Worm (Caenorhabditis elegans) whole organism, mixed stage, embryonic: Measurements from ENCODE around the gene C01G6.2.

Source experiments
- M03D4.4 ChIP-seq: sonication (generic microtip); optimal IDR thresholded peaks from 2 replicates; lab custom pipeline; 2017; ENCODE audit warnings: mild to moderate bottlenecking, missing genetic modification characterization, missing compliant biosample characterization
- bed-3 ChIP-seq: fragments of 200-800 bp; sonication (Bioruptor generic); optimal IDR thresholded peaks from 3 replicates; lab custom pipeline; 2018; ENCODE audit warnings: mild to moderate bottlenecking, missing genetic modification characterization, moderate library complexity, missing compliant biosample characterization
- blmp-1 ChIP-seq: fragments of 150-350 bp; optimal IDR thresholded peaks from 2 replicates; lab custom pipeline; 2014; ENCODE audit warnings: missing biosample characterization, missing genetic modification characterization
- ceh-39 ChIP-seq: fragments of 150-350 bp; optimal IDR thresholded peaks from 2 replicates; lab custom pipeline; 2014; ENCODE audit warnings: missing biosample characterization, missing genetic modification characterization
- ceh-43 ChIP-seq: fragments of 200-800 bp; sonication (Bioruptor generic); optimal IDR thresholded peaks from 2 replicates; lab custom pipeline; 2018; ENCODE audit warnings: mild to moderate bottlenecking, missing genetic modification characterization, moderate library complexity, missing compliant biosample characterization
- ceh-83 ChIP-seq: fragments of 200-800 bp; sonication (Bioruptor generic); optimal IDR thresholded peaks from 2 replicates; lab custom pipeline; 2018; ENCODE audit warnings: mild to moderate bottlenecking, missing genetic modification characterization, missing compliant biosample characterization
- ces-1 ChIP-seq: fragments of 150-350 bp; optimal IDR thresholded peaks from 2 replicates; lab custom pipeline; 2014; ENCODE audit warnings: missing biosample characterization, missing genetic modification reagents, missing genetic modification characterization
- cnd-1 ChIP-seq: fragments of 200-800 bp; sonication (Bioruptor generic); optimal IDR thresholded peaks from 2 replicates; lab custom pipeline; 2018; ENCODE audit warnings: mild to moderate bottlenecking, missing genetic modification characterization, missing compliant biosample characterization
- drap-1 ChIP-seq: fragments of 200-800 bp; sonication (Bioruptor generic); optimal IDR thresholded peaks from 3 replicates; lab custom pipeline; 2018; ENCODE audit warnings: mild to moderate bottlenecking, missing genetic modification characterization, missing compliant biosample characterization
- elt-1 ChIP-seq: sonication (generic microtip); optimal IDR thresholded peaks from 2 replicates; lab custom pipeline; 2017; ENCODE audit warnings: missing genetic modification characterization, mild to moderate bottlenecking, missing compliant biosample characterization, antibody characterized with exemption, moderate library complexity, borderline replicate concordance; ENCODE audit not compliant: insufficient read depth
- elt-3 ChIP-seq: fragments of 150-350 bp; optimal IDR thresholded peaks from 2 replicates; lab custom pipeline; 2014; ENCODE audit warnings: missing biosample characterization, missing genetic modification characterization
- flh-1 ChIP-seq: fragments of 200-800 bp; sonication (Bioruptor generic); optimal IDR thresholded peaks from 2 replicates; lab custom pipeline; 2018; ENCODE audit warnings: mild to moderate bottlenecking, missing genetic modification characterization, moderate library complexity, missing compliant biosample characterization
- ham-2 ChIP-seq: fragments of 200-800 bp; sonication (Bioruptor generic); optimal IDR thresholded peaks from 2 replicates; lab custom pipeline; 2018; ENCODE audit warnings: mild to moderate bottlenecking, missing genetic modification characterization, missing compliant biosample characterization
- hlh-1 ChIP-seq: fragments of 150-350 bp; optimal IDR thresholded peaks from 2 replicates; lab custom pipeline; 2014; ENCODE audit warnings: missing biosample characterization, missing genetic modification reagents, missing genetic modification characterization
- lin-13 ChIP-seq: fragments of 150-350 bp; optimal IDR thresholded peaks from 2 replicates; lab custom pipeline; 2014; ENCODE audit warnings: missing biosample characterization, missing genetic modification characterization
- lin-32 ChIP-seq: fragments of 200-800 bp; sonication (Bioruptor generic); optimal IDR thresholded peaks from 2 replicates; lab custom pipeline; 2018; ENCODE audit warnings: mild to moderate bottlenecking, missing genetic modification characterization, missing compliant biosample characterization
- lsy-2 ChIP-seq: fragments of 150-350 bp; optimal IDR thresholded peaks from 2 replicates; lab custom pipeline; 2014; ENCODE audit warnings: missing biosample characterization, missing genetic modification characterization
- mep-1 ChIP-seq: fragments of 150-350 bp; optimal IDR thresholded peaks from 2 replicates; lab custom pipeline; 2017; ENCODE audit warnings: missing biosample characterization, missing genetic modification reagents, missing genetic modification characterization, inconsistent platforms
- mls-2 ChIP-seq: sonication (generic microtip); optimal IDR thresholded peaks from 2 replicates; lab custom pipeline; 2016; ENCODE audit warnings: mild to moderate bottlenecking, missing genetic modification characterization, moderate library complexity, missing compliant biosample characterization
- nhr-2 ChIP-seq: fragments of 150-350 bp; optimal IDR thresholded peaks from 2 replicates; lab custom pipeline; 2014; ENCODE audit warnings: missing biosample characterization, missing genetic modification characterization
- nhr-237 ChIP-seq: fragments of 150-350 bp; optimal IDR thresholded peaks from 2 replicates; lab custom pipeline; 2014; ENCODE audit warnings: missing biosample characterization, missing genetic modification characterization
- nhr-28 ChIP-seq: fragments of 150-350 bp; optimal IDR thresholded peaks from 2 replicates; lab custom pipeline; 2014; ENCODE audit warnings: missing biosample characterization, missing genetic modification characterization
- nhr-76 ChIP-seq: sonication (generic microtip); optimal IDR thresholded peaks from 2 replicates; lab custom pipeline; 2017; ENCODE audit warnings: missing biosample characterization, missing genetic modification characterization
- pha-4 ChIP-seq: fragments of 150-350 bp; optimal IDR thresholded peaks from 2 replicates; lab custom pipeline; 2018; ENCODE audit warnings: missing biosample characterization, missing genetic modification reagents, missing genetic modification characterization
- sem-2 ChIP-seq: fragments of 200-800 bp; sonication (Bioruptor generic); optimal IDR thresholded peaks from 2 replicates; lab custom pipeline; 2018; ENCODE audit warnings: mild to moderate bottlenecking, missing genetic modification characterization, missing compliant biosample characterization
- snpc-4 ChIP-seq: fragments of 150-350 bp; optimal IDR thresholded peaks from 2 replicates; lab custom pipeline; 2014; ENCODE audit warnings: missing biosample characterization, missing genetic modification characterization
- sptf-1 ChIP-seq: sonication (generic microtip); optimal IDR thresholded peaks from 2 replicates; lab custom pipeline; 2017; ENCODE audit warnings: mild to moderate bottlenecking, missing genetic modification characterization, moderate library complexity, missing compliant biosample characterization
- tbx-8 ChIP-seq: fragments of 200-800 bp; sonication (Bioruptor generic); optimal IDR thresholded peaks from 2 replicates; lab custom pipeline; 2018; ENCODE audit warnings: mild to moderate bottlenecking, missing genetic modification characterization, moderate library complexity, missing compliant biosample characterization
- unc-120 ChIP-seq: sonication (generic microtip); optimal IDR thresholded peaks from 2 replicates; lab custom pipeline; 2017; ENCODE audit warnings: missing genetic modification characterization, missing compliant biosample characterization; ENCODE audit not compliant: poor library complexity, severe bottlenecking
- unc-62 ChIP-seq: fragments of 150-350 bp; optimal IDR thresholded peaks from 2 replicates; lab custom pipeline; 2014; ENCODE audit warnings: missing biosample characterization, missing genetic modification reagents, missing genetic modification characterization
- zip-8 ChIP-seq: fragments of 150-350 bp; optimal IDR thresholded peaks from 2 replicates; lab custom pipeline; 2014; ENCODE audit warnings: missing biosample characterization, missing genetic modification characterization
- ztf-11 ChIP-seq: fragments of 150-350 bp; optimal IDR thresholded peaks from 2 replicates; lab custom pipeline; 2014; ENCODE audit warnings: missing biosample characterization, missing genetic modification characterization

The C01G6.2 gene

ce11 chrII:9258034-9258556, 8.8 kb upstream of the C01G6.2 start:
- peak; percentile 35 for TF ChIP-seq sptf-1 (tag; lab: Kevin White, UChicago)
- no peak for TF ChIP-seq snpc-4 (tag; lab: Kevin White, UChicago)
- peak; percentile 70 for TF ChIP-seq ceh-83
- TF ChIP-seq cnd-1 (tag; lab: Kevin White, UChicago): peak; percentile 22
- TF ChIP-seq ztf-11 (tag; lab: Kevin White, UChicago): no peak
- peak; percentile 23 for TF ChIP-seq M03D4.4 (tag; lab: Kevin White, UChicago)
- TF ChIP-seq ces-1: peak; percentile 9
- no peak for TF ChIP-seq lin-13 (tag; lab: Kevin White, UChicago)
- TF ChIP-seq zip-8 (tag; lab: Kevin White, UChicago): no peak
- TF ChIP-seq mls-2: peak; percentile 24
- no peak for TF ChIP-seq tbx-8 (GFP tag; lab: Kevin White, UChicago)

ce11 chrII:9258566-9258965, 8.3 kb upstream of the C01G6.2 start:
- TF ChIP-seq blmp-1 (tag; lab: Kevin White, UChicago): no peak
- no peak for TF ChIP-seq drap-1 (GFP tag; lab: Kevin White, UChicago)
- TF ChIP-seq M03D4.4 (tag; lab: Kevin White, UChicago): no peak
- no peak for TF ChIP-seq snpc-4 (tag; lab: Kevin White, UChicago)
- peak; percentile 52 for TF ChIP-seq ceh-83
- TF ChIP-seq nhr-28 (tag; lab: Kevin White, UChicago): no peak

ce11 chrII:9260026-9260425, 6.8 kb upstream of the C01G6.2 start:
- TF ChIP-seq blmp-1 (tag; lab: Kevin White, UChicago) (peak; percentile 34), unc-120 (no peak), ham-2 (peak; percentile 29)

DNA sequence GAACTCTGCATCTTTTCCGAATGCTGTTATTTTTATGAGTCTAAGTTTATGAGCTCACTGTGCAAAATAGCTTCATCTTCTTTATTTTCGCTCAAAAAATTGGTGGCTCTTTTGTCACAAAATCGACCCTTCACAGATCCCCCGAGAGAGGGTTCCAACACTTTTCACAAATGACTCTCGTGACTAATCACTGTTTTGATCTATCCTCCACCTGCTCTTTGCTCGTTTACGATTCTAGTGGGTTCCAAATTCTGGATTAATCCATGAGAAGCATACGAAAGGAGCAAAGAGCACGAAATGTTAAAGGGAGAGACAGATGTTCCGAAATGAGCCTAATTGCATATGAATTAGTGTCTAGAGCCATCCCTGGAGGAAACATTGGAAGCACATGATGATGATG, 5.5 kb upstream of the C01G6.2 start:
- TF ChIP-seq pha-4 (tag; lab: Kevin White, UChicago): no peak
- TF ChIP-seq flh-1 (GFP tag; lab: Kevin White, UChicago): no peak
- no peak for TF ChIP-seq mls-2
- TF ChIP-seq lin-32: peak; percentile 23
- TF ChIP-seq ces-1: peak; percentile 78
- no peak for TF ChIP-seq lin-13 (tag; lab: Kevin White, UChicago)

DNA sequence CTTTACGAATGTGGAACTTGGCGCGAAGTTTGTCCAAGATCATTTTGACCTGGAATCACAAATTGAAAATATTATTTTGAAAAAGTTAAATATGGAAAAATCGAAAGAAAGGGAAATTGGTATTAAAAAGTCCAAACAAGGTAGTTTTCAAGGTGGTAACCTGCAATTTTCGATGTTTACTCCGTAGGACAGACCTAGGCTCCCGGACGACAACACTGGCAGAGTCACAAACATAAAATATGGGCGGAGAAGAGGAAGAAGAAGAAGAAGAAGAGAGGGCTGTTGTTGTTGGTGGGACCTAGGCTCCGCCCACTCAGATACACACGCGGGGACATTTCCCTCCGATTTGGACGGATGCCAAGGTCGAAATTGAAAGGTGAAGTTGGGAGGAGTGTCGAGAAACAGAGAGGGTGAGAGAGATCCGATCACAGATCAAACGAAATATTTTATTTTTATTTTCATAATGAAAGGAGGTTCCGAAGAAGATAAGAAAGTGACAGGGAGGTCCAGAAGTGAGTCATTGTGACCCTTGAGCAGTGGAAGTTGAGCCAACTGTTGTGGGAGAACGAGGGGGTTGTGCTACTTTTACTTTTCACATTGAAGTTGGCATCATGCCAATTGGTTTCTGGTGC, 4.8 kb upstream of the C01G6.2 start, which contains the start of gene aqp-2:
TSS of gene aqp-2 (minus strand) at position 51 of the 632 bp plus-strand sequence.
- TF ChIP-seq nhr-28 (tag; lab: Kevin White, UChicago): no peak
- TF ChIP-seq ceh-39 (tag; lab: Kevin White, UChicago): no peak
- TF ChIP-seq ztf-11 (tag; lab: Kevin White, UChicago): no peak
- TF ChIP-seq ceh-43 (GFP tag; lab: Kevin White, UChicago): no peak
- peak; percentile 88 for TF ChIP-seq unc-62 (GFP tag; lab: Kevin White, UChicago)
- peak; percentile 72 for TF ChIP-seq hlh-1 (tag; lab: Kevin White, UChicago)
- no peak for TF ChIP-seq pha-4 (tag; lab: Kevin White, UChicago)
- TF ChIP-seq nhr-76 (tag; lab: Kevin White, UChicago): no peak
- TF ChIP-seq mep-1 (tag; lab: Kevin White, UChicago): peak; percentile 25
- peak; percentile 45 for TF ChIP-seq unc-120
- no peak for TF ChIP-seq elt-1
- peak; percentile 51 for TF ChIP-seq blmp-1 (tag; lab: Kevin White, UChicago)
- TF ChIP-seq lin-32: no peak
- no peak for TF ChIP-seq flh-1 (GFP tag; lab: Kevin White, UChicago)
- no peak for TF ChIP-seq nhr-237 (tag; lab: Kevin White, UChicago)
- TF ChIP-seq M03D4.4 (tag; lab: Kevin White, UChicago): no peak

DNA sequence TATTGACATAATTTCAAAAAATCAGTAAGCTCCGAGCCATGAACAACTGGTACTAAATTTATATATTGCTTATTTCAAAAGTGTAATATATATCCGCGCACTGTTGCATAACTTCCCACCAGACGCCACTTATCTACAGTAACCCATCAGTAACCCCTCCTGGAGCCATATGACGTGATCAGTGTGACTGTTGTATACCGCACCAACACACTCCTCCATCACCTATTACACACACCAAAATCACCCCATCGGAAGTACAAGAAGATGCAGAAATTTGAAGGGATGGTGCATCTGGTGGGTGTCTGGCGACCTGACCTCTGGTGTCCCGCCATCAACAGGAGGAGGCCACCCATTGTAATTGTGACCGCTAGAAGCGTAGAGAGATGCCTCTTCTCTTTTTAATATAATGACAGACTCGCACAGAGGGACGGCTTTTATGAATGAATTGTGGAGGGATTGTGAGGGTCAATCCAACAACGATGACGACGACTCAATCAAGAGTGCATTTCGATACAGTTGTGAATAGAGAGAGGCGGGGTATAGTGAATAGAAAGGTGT, 3.9 kb upstream of the C01G6.2 start:
- TF ChIP-seq sptf-1 (tag; lab: Kevin White, UChicago): peak; percentile 24
- peak; percentile 90 for TF ChIP-seq nhr-2 (tag; lab: Kevin White, UChicago)
- peak; percentile 96 for TF ChIP-seq hlh-1 (tag; lab: Kevin White, UChicago)
- no peak for TF ChIP-seq flh-1 (GFP tag; lab: Kevin White, UChicago)
- peak; percentile 49 for TF ChIP-seq mls-2
- TF ChIP-seq snpc-4 (tag; lab: Kevin White, UChicago): no peak
- TF ChIP-seq bed-3: no peak
- no peak for TF ChIP-seq zip-8 (tag; lab: Kevin White, UChicago)
- TF ChIP-seq pha-4 (tag; lab: Kevin White, UChicago): no peak
- peak; percentile 32 for TF ChIP-seq lin-32
- TF ChIP-seq elt-1: no peak
- TF ChIP-seq lin-13 (tag; lab: Kevin White, UChicago): peak; percentile 3
- no peak for TF ChIP-seq mep-1 (tag; lab: Kevin White, UChicago)
- no peak for TF ChIP-seq unc-120
- peak; percentile 59 for TF ChIP-seq unc-62 (GFP tag; lab: Kevin White, UChicago)
- TF ChIP-seq M03D4.4 (tag; lab: Kevin White, UChicago): peak; percentile 56
- TF ChIP-seq lsy-2: no peak
- TF ChIP-seq ces-1: no peak
- no peak for TF ChIP-seq ztf-11 (tag; lab: Kevin White, UChicago)
- TF ChIP-seq nhr-76 (tag; lab: Kevin White, UChicago): no peak
- TF ChIP-seq nhr-237 (tag; lab: Kevin White, UChicago): no peak
- TF ChIP-seq ceh-83: no peak
- TF ChIP-seq ceh-43 (GFP tag; lab: Kevin White, UChicago): no peak
- peak; percentile 61 for TF ChIP-seq tbx-8 (GFP tag; lab: Kevin White, UChicago)
- TF ChIP-seq sem-2: no peak
- no peak for TF ChIP-seq drap-1 (GFP tag; lab: Kevin White, UChicago)
- TF ChIP-seq elt-3: no peak
- TF ChIP-seq ceh-39 (tag; lab: Kevin White, UChicago): no peak
- peak; percentile 67 for TF ChIP-seq cnd-1 (tag; lab: Kevin White, UChicago)
- no peak for TF ChIP-seq nhr-28 (tag; lab: Kevin White, UChicago)
